Worm (Caenorhabditis elegans): ENCODE measurements around the gene T02G5.14.

- TF ChIP-seq odd-2 (tag; optimal IDR thresholded peaks at IDR 0.05) (no peak), pha-4 (tag; optimal IDR thresholded peaks at IDR 0.05) (no peak), pqm-1 (tag; optimal IDR thresholded peaks at IDR 0.05) (no peak), ceh-30 (tag; optimal IDR thresholded peaks at IDR 0.05) (no peak), syd-9 (tag; optimal IDR thresholded peaks at IDR 0.05) (no peak), fkh-10 (GFP tag; optimal IDR thresholded peaks at IDR 0.05) (no peak), ceh-9 (tag; optimal IDR thresholded peaks at IDR 0.05) (no peak), nhr-11 (tag; optimal IDR thresholded peaks at IDR 0.05) (no peak), eyg-1 (tag; optimal IDR thresholded peaks at IDR 0.05) (no peak), nfya-1 (tag; optimal IDR thresholded peaks at IDR 0.05) (no peak)
Measured at ce11 chrII:7049470-7049869, 34.7 kb upstream of the T02G5.14 start.

Data from whole organism, late embryonic.